Fruit fly (Drosophila melanogaster) whole organism, wandering third instar larva: Measurements from ENCODE around the gene WASp.

ENCODE experiments used
- Abd-B ChIP-seq: fragments of >200 bp; optimal IDR thresholded peaks from 2 replicates; lab custom pipeline; 2017; ENCODE audit warnings: missing biosample characterization, missing genetic modification characterization
- CG32264 ChIP-seq: fragments of 200-800 bp; sonication (Bioruptor generic); optimal IDR thresholded peaks from 2 replicates; lab custom pipeline; 2016; ENCODE audit warnings: missing biosample characterization, missing genetic modification characterization
- CG9705 ChIP-seq: fragments of 200-800 bp; sonication (Bioruptor generic); optimal IDR thresholded peaks from 2 replicates; lab custom pipeline; 2018; ENCODE audit warnings: missing biosample characterization, mild to moderate bottlenecking, missing genetic modification characterization
- CrebA ChIP-seq: fragments of 200-800 bp; sonication (Bioruptor generic); optimal IDR thresholded peaks from 2 replicates; lab custom pipeline; 2016; ENCODE audit warnings: missing biosample characterization, mild to moderate bottlenecking, missing genetic modification characterization, borderline replicate concordance
- Dfd ChIP-seq: fragments of >200 bp; optimal IDR thresholded peaks from 2 replicates; lab custom pipeline; 2017; ENCODE audit warnings: missing biosample characterization, missing genetic modification characterization
- Dif ChIP-seq: fragments of 200-275, 200-300 bp; sonication (Bioruptor generic); optimal IDR thresholded peaks from 2 replicates; lab custom pipeline; 2018; ENCODE audit warnings: missing biosample characterization, missing genetic modification characterization; ENCODE audit not compliant: partially characterized antibody
- GATAd ChIP-seq: sonication (Bioruptor generic); optimal IDR thresholded peaks from 2 replicates; lab custom pipeline; 2016; ENCODE audit warnings: missing biosample characterization, missing genetic modification characterization
- Hnf4 ChIP-seq: fragments of 200-800 bp; sonication (Bioruptor generic); optimal IDR thresholded peaks from 2 replicates; lab custom pipeline; 2016; ENCODE audit warnings: missing biosample characterization, mild to moderate bottlenecking, missing genetic modification characterization
- Hr78 ChIP-seq: fragments of >200 bp; optimal IDR thresholded peaks from 2 replicates; lab custom pipeline; 2017; ENCODE audit warnings: missing biosample characterization, missing genetic modification characterization
- Hr83 ChIP-seq: fragments of 200-300 bp; sonication (Bioruptor generic); optimal IDR thresholded peaks from 2 replicates; lab custom pipeline; 2016; ENCODE audit warnings: missing biosample characterization, mild to moderate bottlenecking, missing genetic modification characterization, moderate library complexity; ENCODE audit not compliant: poor library complexity, severe bottlenecking
- Jra ChIP-seq: sonication (Bioruptor generic); optimal IDR thresholded peaks from 2 replicates; lab custom pipeline; 2016; ENCODE audit warnings: missing biosample characterization, missing genetic modification characterization
- Mio ChIP-seq: sonication (Bioruptor generic); optimal IDR thresholded peaks from 2 replicates; lab custom pipeline; 2016; ENCODE audit warnings: missing biosample characterization, missing genetic modification characterization
- Myc ChIP-seq: fragments of >200 bp; optimal IDR thresholded peaks from 2 replicates; lab custom pipeline; 2017
- N ChIP-seq: fragments of >200 bp; optimal IDR thresholded peaks from 2 replicates; lab custom pipeline; 2018; ENCODE audit warnings: missing biosample characterization, missing external identifiers, missing genetic modification characterization
- OdsH ChIP-seq: fragments of 200-800 bp; sonication (Bioruptor generic); optimal IDR thresholded peaks from 2 replicates; lab custom pipeline; 2016; ENCODE audit warnings: missing biosample characterization, mild to moderate bottlenecking, missing genetic modification characterization
- Rel ChIP-seq, 2 experiments: fragments of 200-800 bp; sonication (Bioruptor generic) in 1 of 2; optimal IDR thresholded peaks; 2 replicates in 1 of 2; 3 replicates in 1 of 2; lab custom pipeline; 2016 to 2019; ENCODE audit warnings: mild to moderate bottlenecking in 2 of 2, missing biosample characterization in 2 of 2, missing genetic modification characterization in 2 of 2, moderate library complexity in 1 of 2
- Sp1 ChIP-seq: fragments of 200-800 bp; sonication (Bioruptor generic); optimal IDR thresholded peaks from 3 replicates; lab custom pipeline; 2019; ENCODE audit warnings: missing biosample characterization, mild to moderate bottlenecking, missing genetic modification characterization, moderate library complexity
- Vsx2 ChIP-seq: fragments of 200-300, 225-300 bp; sonication (Bioruptor generic); optimal IDR thresholded peaks from 2 replicates; lab custom pipeline; 2018; ENCODE audit warnings: missing biosample characterization, missing genetic modification characterization; ENCODE audit not compliant: partially characterized antibody
- br ChIP-seq: fragments of 200-800 bp; sonication (Bioruptor generic); optimal IDR thresholded peaks from 2 replicates; lab custom pipeline; 2016; ENCODE audit warnings: missing biosample characterization, missing genetic modification characterization
- brk ChIP-seq: fragments of 200-800 bp; sonication (Bioruptor generic); optimal IDR thresholded peaks from 2 replicates; lab custom pipeline; 2016; ENCODE audit warnings: missing biosample characterization, mild to moderate bottlenecking, missing genetic modification characterization
- dl ChIP-seq, 2 experiments: fragments of 175-275, 200-275 bp in 1 of 2; fragments of 200-275 bp in 1 of 2; sonication (Bioruptor generic); optimal IDR thresholded peaks; lab custom pipeline; 2018; ENCODE audit warnings: mild to moderate bottlenecking in 2 of 2, missing biosample characterization in 2 of 2, missing genetic modification characterization in 2 of 2, moderate library complexity in 2 of 2; ENCODE audit not compliant: partially characterized antibody in 2 of 2, insufficient read depth in 1 of 2
- dmrt93B ChIP-seq: fragments of 200-800 bp; sonication (Bioruptor generic); optimal IDR thresholded peaks from 2 replicates; lab custom pipeline; 2018; ENCODE audit warnings: missing biosample characterization, mild to moderate bottlenecking, missing genetic modification characterization
- dsf ChIP-seq: sonication (Bioruptor generic); optimal IDR thresholded peaks from 2 replicates; lab custom pipeline; 2016; ENCODE audit warnings: missing biosample characterization, missing genetic modification characterization, borderline replicate concordance
- ey ChIP-seq: fragments of 200-800 bp; sonication (Bioruptor generic); optimal IDR thresholded peaks from 2 replicates; lab custom pipeline; 2016; ENCODE audit warnings: missing biosample characterization, missing genetic modification characterization
- foxo ChIP-seq, 2 experiments: fragments of 200-800 bp; sonication (Bioruptor generic); optimal IDR thresholded peaks; 2 replicates in 1 of 2; 3 replicates in 1 of 2; lab custom pipeline; 2016 to 2017; ENCODE audit warnings: missing biosample characterization in 2 of 2, missing genetic modification characterization in 2 of 2
- fru ChIP-seq: fragments of 200-800 bp; sonication (Bioruptor generic); optimal IDR thresholded peaks from 3 replicates; lab custom pipeline; 2016; ENCODE audit warnings: missing biosample characterization, mild to moderate bottlenecking, missing genetic modification characterization
- h ChIP-seq: fragments of 200-800 bp; sonication (Bioruptor generic); optimal IDR thresholded peaks from 3 replicates; lab custom pipeline; 2016; ENCODE audit warnings: missing biosample characterization, mild to moderate bottlenecking, missing genetic modification characterization
- jim ChIP-seq: fragments of 175-275, 200-325 bp; sonication (Bioruptor generic); optimal IDR thresholded peaks from 2 replicates; lab custom pipeline; 2016; ENCODE audit warnings: missing biosample characterization, mild to moderate bottlenecking, missing genetic modification characterization
- lola ChIP-seq: fragments of >200 bp; optimal IDR thresholded peaks from 2 replicates; lab custom pipeline; 2017; ENCODE audit warnings: missing biosample characterization, missing genetic modification characterization
- pan ChIP-seq: fragments of >200 bp; optimal IDR thresholded peaks from 2 replicates; lab custom pipeline; 2017
- psq ChIP-seq: fragments of 200-800 bp; sonication (Bioruptor generic); optimal IDR thresholded peaks from 3 replicates; lab custom pipeline; 2017; ENCODE audit warnings: missing biosample characterization, mild to moderate bottlenecking, missing genetic modification characterization, moderate library complexity
- rgr ChIP-seq: fragments of 200-800 bp; sonication (Bioruptor generic); optimal IDR thresholded peaks from 3 replicates; lab custom pipeline; 2016; ENCODE audit warnings: missing biosample characterization, mild to moderate bottlenecking, missing genetic modification characterization
- sage ChIP-seq: fragments of 200-800 bp; sonication (Bioruptor generic); optimal IDR thresholded peaks from 2 replicates; lab custom pipeline; 2016; ENCODE audit warnings: missing biosample characterization, mild to moderate bottlenecking, missing genetic modification characterization
- sv ChIP-seq: fragments of 200-800 bp; sonication (Bioruptor generic); optimal IDR thresholded peaks from 3 replicates; lab custom pipeline; 2016; ENCODE audit warnings: missing biosample characterization, missing genetic modification characterization
- tai ChIP-seq: sonication (Bioruptor generic); optimal IDR thresholded peaks from 2 replicates; lab custom pipeline; 2016; ENCODE audit warnings: missing biosample characterization, missing genetic modification characterization
- usp ChIP-seq: fragments of >200 bp; optimal IDR thresholded peaks from 2 replicates; lab custom pipeline; 2017; ENCODE audit warnings: missing biosample characterization, missing genetic modification characterization
- woc ChIP-seq: sonication (Bioruptor generic); optimal IDR thresholded peaks from 2 replicates; lab custom pipeline; 2016; ENCODE audit warnings: missing biosample characterization, mild to moderate bottlenecking, missing genetic modification characterization

WASp gene

DNA sequence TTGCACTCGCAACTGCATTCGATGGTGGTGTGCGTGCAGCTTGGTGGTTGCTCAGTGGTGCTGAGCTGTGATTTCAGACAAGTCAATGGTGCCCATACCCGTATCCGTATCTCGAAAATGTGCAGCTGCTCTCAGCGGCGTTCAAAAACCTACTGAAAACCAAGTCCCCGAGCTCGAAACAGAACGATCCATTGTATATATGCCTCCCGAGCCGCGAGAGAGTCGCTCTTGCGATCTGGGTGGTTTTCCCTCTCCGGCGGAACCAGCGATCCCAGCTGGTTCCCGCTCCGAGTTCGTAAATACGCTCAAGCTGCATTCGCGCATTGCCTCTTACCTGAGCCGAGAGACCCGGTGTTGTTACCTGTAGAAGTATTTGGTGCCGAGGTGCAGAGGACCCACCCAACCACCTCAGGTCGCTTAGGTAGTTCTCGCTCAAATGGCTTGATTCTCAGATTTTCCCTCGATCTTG lies 27.3 kb upstream of the WASp start, which contains the start of gene Inx3:
Gene Inx3, minus strand, starts transcription at position 440 of the 469 bp plus-strand sequence.
- TF ChIP-seq brk (GFP tag; lab: Kevin White, UChicago) = no peak
- TF ChIP-seq h = peak; percentile 34
- TF ChIP-seq Rel (GFP tag; optimal IDR thresholded peaks at IDR 0.05; lab: Kevin White, UChicago) = no peak
- TF ChIP-seq Rel (tag; optimal IDR thresholded peaks at IDR 0.05; lab: Kevin White, UChicago) = peak; percentile 67
- TF ChIP-seq ey = no peak
- peak; percentile 28 for TF ChIP-seq Hnf4
- no peak for TF ChIP-seq dsf (GFP tag; lab: Kevin White, UChicago)
- no peak for TF ChIP-seq dmrt93B
- TF ChIP-seq sv = no peak
- TF ChIP-seq Hr78 (GFP tag; lab: Kevin White, UChicago) = no peak
- no peak for TF ChIP-seq pan
- TF ChIP-seq Dif (GFP tag; lab: Kevin White, UChicago) = peak; percentile 79
- no peak for TF ChIP-seq Myc
- TF ChIP-seq br (GFP tag; lab: Kevin White, UChicago) = peak; percentile 28
- TF ChIP-seq jim (GFP tag; lab: Kevin White, UChicago) = no peak
- no peak for TF ChIP-seq Mio (GFP tag; lab: Kevin White, UChicago)
- peak; percentile 14 for TF ChIP-seq OdsH (GFP tag; lab: Kevin White, UChicago)
- TF ChIP-seq CG9705 (GFP tag; lab: Kevin White, UChicago) = no peak
- no peak for TF ChIP-seq Abd-B
- no peak for TF ChIP-seq usp (GFP tag; lab: Kevin White, UChicago)
- peak; percentile 42 for TF ChIP-seq CrebA (GFP tag; lab: Kevin White, UChicago)
- peak; percentile 87 for TF ChIP-seq Vsx2 (GFP tag; lab: Kevin White, UChicago)
- peak; percentile 87 for TF ChIP-seq Hr83 (GFP tag; lab: Kevin White, UChicago)
- peak; percentile 74 to 87 for TF ChIP-seq dl (GFP tag; optimal IDR thresholded peaks at IDR 0.05; lab: Kevin White, UChicago; ENCODE audit: insufficient read depth in 1 of 2, partially characterized antibody in 2 of 2)
- TF ChIP-seq psq (GFP tag; lab: Kevin White, UChicago) = peak; percentile 41
- TF ChIP-seq Sp1 (GFP tag; lab: Kevin White, UChicago) = peak; percentile 8
- TF ChIP-seq rgr (GFP tag; lab: Kevin White, UChicago) = no peak
- TF ChIP-seq lola (GFP tag; lab: Kevin White, UChicago) = no peak
- peak in 1 of 2 experiments; percentile 25 for TF ChIP-seq foxo (GFP tag; optimal IDR thresholded peaks at IDR 0.05; lab: Kevin White, UChicago)
- peak; percentile 3 for TF ChIP-seq fru (GFP tag; lab: Kevin White, UChicago)
- no peak for TF ChIP-seq tai
- no peak for TF ChIP-seq sage (GFP tag; lab: Kevin White, UChicago)
- TF ChIP-seq Jra = no peak

DNA sequence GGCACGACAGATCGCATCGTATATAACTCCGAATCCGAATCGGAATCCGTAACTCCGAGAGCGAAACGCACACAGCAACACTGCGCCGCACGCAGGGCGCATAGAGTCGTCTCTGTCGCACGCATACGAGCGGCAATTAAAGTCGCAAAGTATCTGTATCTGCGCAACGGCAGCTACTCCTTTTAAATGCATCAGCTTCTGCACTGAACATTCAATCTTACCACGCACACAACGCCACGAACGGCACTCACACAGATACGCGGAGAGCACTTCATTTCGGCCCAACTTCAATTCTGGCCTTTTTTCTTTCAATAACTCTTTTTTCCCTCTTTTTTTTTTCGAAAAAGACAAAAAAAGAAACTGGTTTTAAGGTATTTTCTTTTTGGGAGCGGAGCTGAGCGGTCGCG lies 26.4 kb upstream of the WASp start:
- TF ChIP-seq Dfd (GFP tag; lab: Kevin White, UChicago) = no peak
- peak; percentile 4 for TF ChIP-seq Dif (GFP tag; lab: Kevin White, UChicago)
- no peak for TF ChIP-seq pan
- TF ChIP-seq Vsx2 (GFP tag; lab: Kevin White, UChicago) = no peak
- peak; percentile 41 for TF ChIP-seq Hr83 (GFP tag; lab: Kevin White, UChicago)
- TF ChIP-seq CG9705 (GFP tag; lab: Kevin White, UChicago) = peak; percentile 6
- peak; percentile 25 for TF ChIP-seq h
- no peak for TF ChIP-seq Abd-B
- TF ChIP-seq CG32264 = no peak
- no peak for TF ChIP-seq GATAd (GFP tag; lab: Kevin White, UChicago)
- TF ChIP-seq psq (GFP tag; lab: Kevin White, UChicago) = peak; percentile 22
- TF ChIP-seq sage (GFP tag; lab: Kevin White, UChicago) = no peak
- peak; percentile 80 for TF ChIP-seq Sp1 (GFP tag; lab: Kevin White, UChicago)
- peak; percentile 70 for TF ChIP-seq CrebA (GFP tag; lab: Kevin White, UChicago)
- no peak for TF ChIP-seq N
- TF ChIP-seq dl (GFP tag; optimal IDR thresholded peaks at IDR 0.05; lab: Kevin White, UChicago; ENCODE audit: insufficient read depth in 1 of 2, partially characterized antibody in 2 of 2) = no peak
- TF ChIP-seq br (GFP tag; lab: Kevin White, UChicago) = no peak
- TF ChIP-seq woc (GFP tag; lab: Kevin White, UChicago) = no peak
- TF ChIP-seq Myc = no peak
- no peak for TF ChIP-seq usp (GFP tag; lab: Kevin White, UChicago)
- TF ChIP-seq OdsH (GFP tag; lab: Kevin White, UChicago) = no peak
- TF ChIP-seq brk (GFP tag; lab: Kevin White, UChicago) = peak; percentile 1
- TF ChIP-seq tai = no peak
- no peak for TF ChIP-seq Hnf4
- TF ChIP-seq jim (GFP tag; lab: Kevin White, UChicago) = no peak
- peak; percentile 81 for TF ChIP-seq Rel (GFP tag; optimal IDR thresholded peaks at IDR 0.05; lab: Kevin White, UChicago)
- TF ChIP-seq Rel (tag; optimal IDR thresholded peaks at IDR 0.05; lab: Kevin White, UChicago) = peak; percentile 21
